Worm (Caenorhabditis elegans): Measurements from ENCODE around the gene fbxa-194.

ce11 chrV:19778608-19779007 is at the start of gene fbxa-194:
- TF ChIP-seq mdl-1 (tag; optimal IDR thresholded peaks at IDR 0.05), result no peak
- TF ChIP-seq nhr-11 (tag; optimal IDR thresholded peaks at IDR 0.05), result no peak
- no peak for TF ChIP-seq alr-1 (tag; optimal IDR thresholded peaks at IDR 0.05; ENCODE audit: borderline replicate concordance)
- no peak for TF ChIP-seq C16A3.4 (tag; optimal IDR thresholded peaks at IDR 0.05)
- no peak for TF ChIP-seq unc-62 (GFP tag; optimal IDR thresholded peaks at IDR 0.05)
- TF ChIP-seq nhr-12 (tag; optimal IDR thresholded peaks at IDR 0.05), result no peak
- TF ChIP-seq ztf-11 (tag; optimal IDR thresholded peaks at IDR 0.05), result no peak
- TF ChIP-seq zag-1 (tag; optimal IDR thresholded peaks at IDR 0.05), result no peak
- no peak for TF ChIP-seq lir-3 (tag; optimal IDR thresholded peaks at IDR 0.05; ENCODE audit: poor library complexity)
- no peak for TF ChIP-seq grh-1 (GFP tag; IDR thresholded peaks at IDR 0.05)
- TF ChIP-seq aly-2 (tag; optimal IDR thresholded peaks at IDR 0.05), result no peak
- TF ChIP-seq tbx-2 (tag; optimal IDR thresholded peaks at IDR 0.05), result no peak
- TF ChIP-seq lin-15B (tag; optimal IDR thresholded peaks at IDR 0.05), result no peak
- no peak for TF ChIP-seq rnt-1 (tag; optimal IDR thresholded peaks at IDR 0.05)

Data from whole organism, L1 larva.